Worm (Caenorhabditis elegans) whole organism, midembryonic: ENCODE measurements around the gene btb-12.

Source experiments
- T22C8.4 ChIP-seq: fragments of 200-800 bp; sonication (Bioruptor generic); IDR thresholded peaks from 2 replicates; pipeline ENCODE4 v1.3.6; 2022; ENCODE audit warnings: missing genetic modification characterization, missing compliant biosample characterization
- cog-1 ChIP-seq: sonication (generic microtip); optimal IDR thresholded peaks from 2 replicates; lab custom pipeline; 2016; ENCODE audit warnings: missing genetic modification characterization, missing compliant biosample characterization
- flt-1 ChIP-seq: fragments of 200-800 bp; sonication (Bioruptor generic); IDR thresholded peaks from 2 replicates; pipeline ENCODE4 v1.3.6; 2022; ENCODE audit warnings: missing genetic modification characterization, missing compliant biosample characterization
- klf-2 ChIP-seq: fragments of 200-800 bp; sonication (Bioruptor generic); conservative IDR thresholded peaks from 2 replicates; pipeline ENCODE4 v1.3.6; 2022; ENCODE audit warnings: missing genetic modification reagents, missing genetic modification characterization, missing compliant biosample characterization
- med-1 ChIP-seq: sonication (generic microtip); optimal IDR thresholded peaks from 2 replicates; lab custom pipeline; 2017; ENCODE audit warnings: missing genetic modification characterization, mild to moderate bottlenecking, missing compliant biosample characterization, antibody characterized with exemption, missing genetic modification reagents; ENCODE audit not compliant: insufficient read depth
- ref-1 ChIP-seq: fragments of 200-800 bp; sonication (Bioruptor generic); conservative IDR thresholded peaks from 2 replicates; pipeline ENCODE4 v1.3.6; 2022; ENCODE audit warnings: missing genetic modification reagents, missing genetic modification characterization, missing compliant biosample characterization
- tab-1 ChIP-seq: fragments of 200-800 bp; sonication (Bioruptor generic); IDR thresholded peaks from 2 replicates; pipeline ENCODE4 v1.3.6; 2022; ENCODE audit warnings: missing genetic modification characterization, missing compliant biosample characterization
- ztf-23 ChIP-seq: fragments of 200-800 bp; sonication (Bioruptor generic); IDR thresholded peaks from 2 replicates; pipeline ENCODE4 v1.3.6; 2022; ENCODE audit warnings: missing genetic modification reagents, missing genetic modification characterization, missing compliant biosample characterization
- ztf-29 ChIP-seq: fragments of 200-800 bp; sonication (Bioruptor generic); IDR thresholded peaks from 2 replicates; pipeline ENCODE4 v1.3.6; 2022; ENCODE audit warnings: missing genetic modification reagents, missing genetic modification characterization, missing compliant biosample characterization

Gene btb-12

DNA sequence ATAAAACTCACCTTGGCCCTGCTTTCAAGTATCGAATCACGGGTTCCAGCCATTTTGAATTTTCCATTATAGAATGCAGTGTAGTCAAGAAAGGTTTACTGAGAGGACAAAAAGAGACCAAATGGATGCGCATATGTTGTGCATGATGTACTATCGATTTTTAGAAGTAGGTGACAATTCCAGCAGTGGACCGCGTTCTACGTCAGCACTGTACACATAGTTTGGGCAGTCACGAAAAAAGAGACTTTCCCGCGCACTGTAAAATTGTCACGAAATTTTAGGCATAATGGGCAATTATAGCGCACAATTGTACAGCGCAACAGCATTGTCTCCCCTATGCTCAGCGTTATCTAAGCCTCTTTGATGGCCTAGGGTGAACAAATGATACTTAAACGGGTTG, 36.0 kb downstream of the btb-12 start, which contains the start of gene fbxc-22:
Gene fbxc-22, minus strand, starts transcription at position 101 of the 400 bp plus-strand sequence.
- TF ChIP-seq cog-1 (tag; lab: Kevin White, UChicago) = no peak
- TF ChIP-seq ztf-29 (GFP tag; lab: Robert Waterston, UW) = no peak
- TF ChIP-seq T22C8.4 = no peak
- TF ChIP-seq klf-2 = no peak
- TF ChIP-seq ref-1 (GFP tag; lab: Robert Waterston, UW) = no peak
- TF ChIP-seq flt-1 = no peak
- TF ChIP-seq med-1 (GFP tag; lab: Kevin White, UChicago) = no peak
- TF ChIP-seq ztf-23 (GFP tag; lab: Robert Waterston, UW) = no peak
- TF ChIP-seq tab-1 (GFP tag; lab: Robert Waterston, UW) = no peak

DNA sequence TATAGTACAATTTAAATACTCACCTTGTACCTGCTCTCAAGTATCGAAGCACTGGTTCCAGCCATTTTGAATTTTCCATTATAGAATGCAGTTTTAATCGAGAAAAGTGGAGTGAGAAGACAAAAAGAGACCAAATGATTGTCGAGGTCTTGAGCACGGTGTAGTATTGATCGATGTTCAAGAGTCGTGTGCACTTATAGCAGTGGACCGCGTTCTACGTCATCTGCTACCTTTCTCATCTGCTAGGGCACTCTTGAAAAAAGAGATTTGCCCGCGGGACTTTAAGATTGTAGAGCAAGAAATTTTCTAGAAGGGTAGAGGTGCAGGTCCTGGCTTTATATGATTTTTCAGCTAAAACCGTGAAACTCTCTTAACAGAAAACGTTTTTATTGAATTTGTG, 37.8 kb downstream of the btb-12 start, which contains the start of gene fbxc-21:
Gene fbxc-21, minus strand, starts transcription at position 101 of the 400 bp plus-strand sequence.
- TF ChIP-seq flt-1 (no peak), ztf-29 (GFP tag; lab: Robert Waterston, UW) (no peak), ref-1 (GFP tag; lab: Robert Waterston, UW) (no peak), tab-1 (GFP tag; lab: Robert Waterston, UW) (no peak), ztf-23 (GFP tag; lab: Robert Waterston, UW) (no peak), med-1 (GFP tag; lab: Kevin White, UChicago) (no peak)

DNA sequence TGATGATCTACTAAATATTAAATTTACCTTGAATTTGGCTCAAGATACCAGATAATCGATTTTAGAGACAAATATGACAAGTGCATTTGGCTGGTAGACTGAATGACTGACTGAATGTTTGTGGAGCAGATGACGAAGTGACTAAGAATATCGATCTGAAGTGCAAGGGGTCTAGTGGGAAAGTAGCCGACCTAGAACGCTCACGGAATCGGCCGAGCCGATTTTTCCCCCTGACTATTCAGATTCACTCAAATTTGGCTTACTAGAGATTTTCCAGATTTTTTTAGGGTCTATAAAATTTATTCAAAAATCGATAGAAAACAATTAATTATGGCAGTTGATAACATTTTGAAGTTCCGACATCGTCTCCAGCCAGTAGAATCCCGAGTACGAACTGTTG, 39.5 kb downstream of the btb-12 start, which contains the start of gene fbxc-26:
Gene fbxc-26, minus strand, starts transcription at position 101 of the 400 bp plus-strand sequence.
- TF ChIP-seq tab-1 (GFP tag; lab: Robert Waterston, UW) (no peak), cog-1 (tag; lab: Kevin White, UChicago) (no peak), klf-2 (no peak), ref-1 (GFP tag; lab: Robert Waterston, UW) (no peak), flt-1 (no peak), ztf-23 (GFP tag; lab: Robert Waterston, UW) (no peak)

DNA sequence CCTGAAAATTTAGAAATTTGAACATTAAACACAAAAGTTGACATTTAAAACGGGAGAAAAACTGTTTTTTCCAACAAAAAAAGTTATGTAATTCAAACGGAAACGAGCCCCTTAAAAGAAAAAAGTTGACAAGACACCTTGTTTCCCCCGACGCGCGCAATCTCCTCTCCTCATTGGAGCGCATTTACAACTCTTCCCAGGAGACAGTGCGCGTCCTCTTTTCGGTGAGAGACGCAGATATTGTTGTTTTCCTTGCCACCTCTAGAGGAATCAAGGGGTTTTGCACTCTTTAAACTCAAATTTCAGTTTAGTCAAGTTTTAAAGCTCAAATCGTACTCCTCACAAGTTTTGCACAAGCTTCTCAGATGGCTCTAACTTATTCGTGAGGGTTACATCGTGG, 40.8 kb downstream of the btb-12 start, which contains the start of gene F58E1.13:
Gene F58E1.13, minus strand, starts transcription at position 12 of the 400 bp plus-strand sequence.
- TF ChIP-seq tab-1 (GFP tag; lab: Robert Waterston, UW) (no peak), ztf-29 (GFP tag; lab: Robert Waterston, UW) (no peak), med-1 (GFP tag; lab: Kevin White, UChicago) (no peak), ref-1 (GFP tag; lab: Robert Waterston, UW) (no peak), T22C8.4 (no peak), klf-2 (no peak), ztf-23 (GFP tag; lab: Robert Waterston, UW) (no peak)

DNA sequence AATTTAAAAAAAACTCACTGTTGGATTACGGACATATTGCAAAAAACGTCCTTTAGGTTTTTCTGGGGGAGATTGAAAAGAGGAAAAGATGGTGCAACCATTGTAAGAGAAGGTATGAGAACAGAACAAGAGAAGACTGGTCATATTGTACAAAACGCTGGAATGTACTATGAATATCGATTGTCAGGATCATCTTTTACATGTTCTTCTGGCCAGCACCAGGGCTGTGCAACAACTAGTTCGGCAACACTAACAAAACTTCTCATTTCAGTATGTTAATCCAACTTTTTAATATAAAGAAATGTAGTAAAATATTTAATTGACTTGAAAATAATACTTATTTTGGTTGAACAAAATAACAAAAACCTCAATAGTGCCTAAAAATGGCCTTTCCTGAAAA, 48.3 kb downstream of the btb-12 start, which contains the start of gene fbxb-47:
Gene fbxb-47, minus strand, starts transcription at position 101 of the 400 bp plus-strand sequence.
- TF ChIP-seq klf-2 (no peak), flt-1 (no peak), cog-1 (tag; lab: Kevin White, UChicago) (no peak), ztf-23 (GFP tag; lab: Robert Waterston, UW) (no peak), ztf-29 (GFP tag; lab: Robert Waterston, UW) (no peak), ref-1 (GFP tag; lab: Robert Waterston, UW) (no peak), T22C8.4 (no peak)
